Worm (Caenorhabditis elegans): ENCODE data around the gene srxa-1.

- TF ChIP-seq B0310.2 (tag; optimal IDR thresholded peaks at IDR 0.05) (no peak), ama-1 (optimal IDR thresholded peaks at IDR 0.05) (no peak), flt-1 (GFP tag; IDR thresholded peaks at IDR 0.05) (no peak), aly-1 (tag; optimal IDR thresholded peaks at IDR 0.05) (no peak), hmg-4 (GFP tag; optimal IDR thresholded peaks at IDR 0.05) (no peak), scrt-1 (GFP tag; IDR thresholded peaks at IDR 0.05) (no peak), hnd-1 (tag; optimal IDR thresholded peaks at IDR 0.05) (no peak), F13C5.2 (tag; optimal IDR thresholded peaks at IDR 0.05) (no peak)
Measured at ce11 chrV:20763192-20763591, 31.3 kb downstream of the srxa-1 start.

All from whole organism, early embryonic.